Fruit fly (Drosophila melanogaster) ovary, adult (tissue): ENCODE results near the gene CG4768.

Source experiments
- CG17801 ChIP-seq: fragments of 200-800 bp; optimal IDR thresholded peaks from 2 replicates; lab custom pipeline; 2019; ENCODE audit warnings: missing biosample characterization, mild to moderate bottlenecking, missing genetic modification characterization, moderate library complexity; ENCODE audit not compliant: partially characterized antibody

CG4768 gene

dm6 chrX:16791920-16792829 is at the start of gene CG4768:
CG4768 (plus strand) TSS chrX:16792119.
- peak; percentile 1 for TF ChIP-seq CG17801

- TF ChIP-seq CG17801 = no peak
Measured at dm6 chrX:16742547-16742946, 49.4 kb upstream of the CG4768 start, which contains the start of gene Twdlalpha. Twdlalpha (plus strand) TSS chrX:16742847.

dm6 chrX:16744345-16744744 is 47.6 kb upstream of the CG4768 start:
- no peak for TF ChIP-seq CG17801

dm6 chrX:16745942-16746341 is 46.0 kb upstream of the CG4768 start:
- no peak for TF ChIP-seq CG17801

- TF ChIP-seq CG17801 = no peak
Measured at dm6 chrX:16746824-16747223, 45.1 kb upstream of the CG4768 start.

dm6 chrX:16747467-16747866 is 44.5 kb upstream of the CG4768 start:
- peak; percentile 19 for TF ChIP-seq CG17801

- TF ChIP-seq CG17801 = no peak
Measured at dm6 chrX:16749324-16749723, 42.6 kb upstream of the CG4768 start.

dm6 chrX:16750712-16751578 is 41.0 kb upstream of the CG4768 start:
- TF ChIP-seq CG17801 = peak; percentile 94

- peak; percentile 23 for TF ChIP-seq CG17801
Measured at dm6 chrX:16751579-16752156, 40.3 kb upstream of the CG4768 start, which contains the start of gene goe. goe (minus strand) TSS chrX:16751910.

- no peak for TF ChIP-seq CG17801
Measured at dm6 chrX:16753066-16753465, 38.9 kb upstream of the CG4768 start.

dm6 chrX:16757645-16758044 is 34.3 kb upstream of the CG4768 start:
- no peak for TF ChIP-seq CG17801

- TF ChIP-seq CG17801 = no peak
Measured at dm6 chrX:16760542-16760941, 31.4 kb upstream of the CG4768 start.

- TF ChIP-seq CG17801 = no peak
Measured at dm6 chrX:16761531-16761930, 30.4 kb upstream of the CG4768 start.

dm6 chrX:16764955-16765354 is 27.0 kb upstream of the CG4768 start:
- TF ChIP-seq CG17801 = no peak

- TF ChIP-seq CG17801 = no peak
Measured at dm6 chrX:16765809-16766208, 26.1 kb upstream of the CG4768 start.

dm6 chrX:16766868-16767431 is 25.0 kb upstream of the CG4768 start:
- TF ChIP-seq CG17801 = no peak

- no peak for TF ChIP-seq CG17801
Measured at dm6 chrX:16768770-16769169, 23.1 kb upstream of the CG4768 start.
